Worm (Caenorhabditis elegans): Measurements from ENCODE around the gene tsen-2.

Gene tsen-2

ce11 chrIII:11921658-11922098 is 23.6 kb upstream of the tsen-2 start, which contains the start of gene Y56A3A.22 (continued):
- TF ChIP-seq rcor-1 (GFP tag; IDR thresholded peaks at IDR 0.05) (no peak), mel-28 (tag; optimal IDR thresholded peaks at IDR 0.05; ENCODE audit: borderline replicate concordance) (no peak), sdz-38 (tag; optimal IDR thresholded peaks at IDR 0.05) (no peak), F33H1.4 (GFP tag; IDR thresholded peaks at IDR 0.05) (no peak), rpc-1 (optimal IDR thresholded peaks at IDR 0.05) (no peak), rpc-1 (tag; optimal IDR thresholded peaks at IDR 0.05) (no peak), gei-17 (GFP tag; optimal IDR thresholded peaks at IDR 0.05) (peak; percentile 31), F37B4.10 (GFP tag; IDR thresholded peaks at IDR 0.05) (no peak), hmg-20 (GFP tag; IDR thresholded peaks at IDR 0.05) (peak; percentile 30; the same call in 1 of the 2 replicates)

ce11 chrIII:11920187-11920785 is 22.2 kb upstream of the tsen-2 start, which contains the start of the genes ccf-1 and trap-4:
TSS of gene ccf-1 (minus strand) at chrIII:11920237.
TSS of gene trap-4 (plus strand) at chrIII:11920735.
- TF ChIP-seq nhr-80 (tag; optimal IDR thresholded peaks at IDR 0.05) (peak; percentile 13), cebp-1 (GFP tag; IDR thresholded peaks at IDR 0.05) (no peak), cebp-1 (tag; optimal IDR thresholded peaks at IDR 0.05) (peak; percentile 24), ekl-4 (GFP tag; IDR thresholded peaks at IDR 0.05) (0 out of 2 replicates have a peak, but pooled peaks have one; percentile 1), Y53G8AR.9 (GFP tag; conservative IDR thresholded peaks at IDR 0.05) (0 out of 2 replicates have a peak, but pooled peaks have one; percentile 27), ccch-3 (GFP tag; optimal IDR thresholded peaks at IDR 0.05) (no peak), nfya-2 (GFP tag; IDR thresholded peaks at IDR 0.05) (no peak), dox-1 (GFP tag; IDR thresholded peaks at IDR 0.05) (peak; percentile 48; the same call in 1 of the 2 replicates), pha-4 (tag; optimal IDR thresholded peaks at IDR 0.05) (peak; percentile 20), lir-1 (GFP tag; conservative IDR thresholded peaks at IDR 0.05) (0 out of 2 replicates have a peak, but pooled peaks have one; percentile 5), Y67H2A.10 (GFP tag; conservative IDR thresholded peaks at IDR 0.05) (no peak), lsl-1 (GFP tag; optimal IDR thresholded peaks at IDR 0.05) (peak; percentile 19), madf-6 (GFP tag; IDR thresholded peaks at IDR 0.05) (peak; percentile 58), nhr-90 (tag; optimal IDR thresholded peaks at IDR 0.05) (no peak), ceh-58 (GFP tag; IDR thresholded peaks at IDR 0.05) (no peak), madf-10 (tag; optimal IDR thresholded peaks at IDR 0.05) (no peak), lin-35 (GFP tag; optimal IDR thresholded peaks at IDR 0.05) (peak in 1 of 3 experiments; percentile 28), F33H1.4 (GFP tag; IDR thresholded peaks at IDR 0.05) (peak; percentile 85), snpc-3.4 (tag; optimal IDR thresholded peaks at IDR 0.05) (peak; percentile 5), let-526 (GFP tag; IDR thresholded peaks at IDR 0.05) (no peak), mcd-1 (GFP tag; IDR thresholded peaks at IDR 0.05) (peak; percentile 35; the same call in 1 of the 2 replicates), ztf-28 (GFP tag; IDR thresholded peaks at IDR 0.05) (no peak), lin-40 (tag; optimal IDR thresholded peaks at IDR 0.05) (peak; percentile 26), tbp1 (GFP tag; optimal IDR thresholded peaks at IDR 0.05) (no peak), let-607 (tag; optimal IDR thresholded peaks at IDR 0.05) (peak; percentile 99)

DNA sequence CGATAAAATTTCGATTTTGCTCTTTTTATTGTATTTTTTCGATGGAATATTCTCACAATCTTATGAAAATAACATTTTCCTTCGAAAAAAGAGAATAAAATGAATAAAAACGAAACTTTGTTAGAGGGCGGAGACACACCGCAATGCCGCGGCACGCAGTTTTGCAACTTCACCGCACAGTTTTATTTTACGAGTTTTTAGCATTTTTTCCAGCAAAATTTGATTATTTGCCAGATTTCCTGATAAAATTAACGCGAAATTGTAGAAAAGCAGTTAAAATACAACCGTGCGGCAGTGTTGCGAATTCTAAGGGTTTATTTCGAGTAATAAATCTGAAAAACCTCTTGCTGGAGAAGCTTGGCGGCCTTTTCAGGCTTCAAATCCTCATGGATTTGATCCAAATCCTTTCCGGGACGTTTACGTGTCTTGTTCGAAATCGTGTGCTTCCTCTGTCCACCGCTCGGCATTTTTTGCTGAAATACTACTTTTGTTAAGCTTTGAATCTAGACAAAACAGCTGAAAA is 20.2 kb upstream of the tsen-2 start, which contains the start of gene znf-593:
Gene znf-593, minus strand, starts transcription at position 473 of the 523 bp plus-strand sequence.
- no peak for TF ChIP-seq F33H1.4 (GFP tag; IDR thresholded peaks at IDR 0.05)
- no peak for TF ChIP-seq ceh-40 (GFP tag; IDR thresholded peaks at IDR 0.05)
- no peak for TF ChIP-seq F49E8.2 (tag; optimal IDR thresholded peaks at IDR 0.05; ENCODE audit: insufficient read depth)
- peak; percentile 47 for TF ChIP-seq repo-1 (tag; optimal IDR thresholded peaks at IDR 0.05)
- TF ChIP-seq gei-17 (GFP tag; optimal IDR thresholded peaks at IDR 0.05), result peak; percentile 3
- TF ChIP-seq ztf-18 (tag; optimal IDR thresholded peaks at IDR 0.05), result no peak
- TF ChIP-seq ama-1 (optimal IDR thresholded peaks at IDR 0.05), result peak; percentile 9
- no peak for TF ChIP-seq ama-1 (GFP tag; optimal IDR thresholded peaks at IDR 0.05)
- TF ChIP-seq lsl-1 (GFP tag; optimal IDR thresholded peaks at IDR 0.05), result peak; percentile 4
- TF ChIP-seq B0261.1 (tag; optimal IDR thresholded peaks at IDR 0.05), result no peak
- no peak for TF ChIP-seq F55B11.4 (tag; optimal IDR thresholded peaks at IDR 0.05; ENCODE audit: borderline replicate concordance, insufficient read depth)
- peak; percentile 38 for TF ChIP-seq snpc-1.1 (tag; optimal IDR thresholded peaks at IDR 0.05; ENCODE audit: insufficient read depth)
- TF ChIP-seq F37B4.10 (GFP tag; IDR thresholded peaks at IDR 0.05), result no peak
- no peak for TF ChIP-seq Y67H2A.10 (GFP tag; conservative IDR thresholded peaks at IDR 0.05)
- TF ChIP-seq lin-35 (GFP tag; optimal IDR thresholded peaks at IDR 0.05), result peak in 1 of 3 experiments; percentile 26
- 0 out of 2 replicates have a peak, but pooled peaks have one; percentile 12 for TF ChIP-seq ekl-4 (GFP tag; IDR thresholded peaks at IDR 0.05)
- TF ChIP-seq lin-40 (tag; optimal IDR thresholded peaks at IDR 0.05), result no peak
- TF ChIP-seq let-607 (tag; optimal IDR thresholded peaks at IDR 0.05), result peak; percentile 5 to 47
- TF ChIP-seq attf-3 (GFP tag; conservative IDR thresholded peaks at IDR 0.05), result no peak
- peak; percentile 33; the same call in 1 of the 2 replicates for TF ChIP-seq madf-6 (GFP tag; IDR thresholded peaks at IDR 0.05)
- TF ChIP-seq cebp-1 (GFP tag; IDR thresholded peaks at IDR 0.05), result no peak
- no peak for TF ChIP-seq cebp-1 (tag; optimal IDR thresholded peaks at IDR 0.05)

Measured in whole organism, young adult.